Worm (Caenorhabditis elegans) whole organism, L1 larva: ENCODE measurements around the gene oig-2.
A peak's percentile ranks its signal among the peaks of the same experiment; 100 is the strongest.

ENCODE experiments used
- ama-1 ChIP-seq: fragments of 150-350 bp; optimal IDR thresholded peaks from 2 replicates; lab custom pipeline; 2014
- blmp-1 ChIP-seq: fragments of 150-350 bp; optimal IDR thresholded peaks from 2 replicates; lab custom pipeline; 2014; ENCODE audit warnings: missing biosample characterization, missing genetic modification characterization
- ceh-63 ChIP-seq: fragments of 200-800 bp; sonication (Bioruptor generic); optimal IDR thresholded peaks from 2 replicates; lab custom pipeline; 2018; ENCODE audit warnings: mild to moderate bottlenecking, missing genetic modification characterization, missing compliant biosample characterization
- ceh-8 ChIP-seq: fragments of 200-800 bp; sonication (Bioruptor generic); optimal IDR thresholded peaks from 2 replicates; lab custom pipeline; 2018; ENCODE audit warnings: mild to moderate bottlenecking, missing genetic modification characterization, moderate library complexity, missing compliant biosample characterization
- dsc-1 ChIP-seq: sonication (generic microtip); optimal IDR thresholded peaks from 2 replicates; lab custom pipeline; 2016; ENCODE audit warnings: mild to moderate bottlenecking, missing genetic modification characterization, missing compliant biosample characterization
- efl-1 ChIP-seq, 4 experiments: fragments of 150-350 bp; optimal IDR thresholded peaks in 3 of 4; peaks in 1 of 4; 1 replicate in 1 of 4; 2 replicates in 3 of 4; lab custom pipeline; 2014; ENCODE audit warnings: missing biosample characterization in 2 of 4, missing genetic modification characterization in 2 of 4, missing genetic modification reagents in 2 of 4
- egl-27 ChIP-seq, 2 experiments: fragments of 150-350 bp in 1 of 2; sonication (generic microtip); optimal IDR thresholded peaks; 3 replicates each; lab custom pipeline; 2017 to 2018; ENCODE audit warnings: missing biosample characterization in 2 of 2, missing genetic modification characterization in 2 of 2, missing genetic modification reagents in 2 of 2
- elt-2 ChIP-seq: sonication (generic microtip); optimal IDR thresholded peaks from 2 replicates; lab custom pipeline; 2016; ENCODE audit warnings: missing genetic modification characterization, mild to moderate bottlenecking, inconsistent platforms, missing compliant biosample characterization, missing genetic modification reagents
- elt-3 ChIP-seq, 6 experiments: fragments of 150-350 bp in 1 of 6; sonication (generic microtip); optimal IDR thresholded peaks; 2 replicates each; lab custom pipeline; 2017 to 2018; ENCODE audit warnings: missing biosample characterization in 6 of 6, missing genetic modification characterization in 6 of 6, inconsistent platforms in 1 of 6
- fkh-4 ChIP-seq: sonication (generic microtip); optimal IDR thresholded peaks from 2 replicates; lab custom pipeline; 2016; ENCODE audit warnings: missing compliant biosample characterization, missing genetic modification characterization, borderline replicate concordance
- grh-1 ChIP-seq: fragments of 200-800 bp; sonication (Bioruptor generic); IDR thresholded peaks from 2 replicates; pipeline ENCODE4 v1.3.6; 2022; ENCODE audit warnings: missing genetic modification reagents, missing genetic modification characterization, missing compliant biosample characterization
- hlh-4 ChIP-seq: sonication (generic microtip); optimal IDR thresholded peaks from 2 replicates; lab custom pipeline; 2016; ENCODE audit warnings: mild to moderate bottlenecking, missing genetic modification characterization, missing compliant biosample characterization
- lin-13 ChIP-seq: fragments of 150-350 bp; optimal IDR thresholded peaks from 2 replicates; lab custom pipeline; 2014; ENCODE audit warnings: missing biosample characterization, missing genetic modification reagents, missing genetic modification characterization
- lin-14 ChIP-seq: fragments of 200-800 bp; sonication (Bioruptor generic); optimal IDR thresholded peaks from 2 replicates; lab custom pipeline; 2018; ENCODE audit warnings: mild to moderate bottlenecking, missing genetic modification characterization, moderate library complexity, missing compliant biosample characterization
- lin-15B ChIP-seq: fragments of 150-350 bp; sonication (generic microtip); optimal IDR thresholded peaks from 3 replicates; lab custom pipeline; 2014; ENCODE audit warnings: missing biosample characterization, missing genetic modification characterization
- lin-39 ChIP-seq: fragments of 150-350 bp; optimal IDR thresholded peaks from 2 replicates; lab custom pipeline; 2014; ENCODE audit warnings: missing biosample characterization, missing genetic modification reagents, missing genetic modification characterization
- mep-1 ChIP-seq: fragments of 150-350 bp; optimal IDR thresholded peaks from 2 replicates; lab custom pipeline; 2014; ENCODE audit warnings: missing biosample characterization, missing genetic modification characterization
- nhr-12 ChIP-seq: sonication (generic microtip); optimal IDR thresholded peaks from 2 replicates; lab custom pipeline; 2017; ENCODE audit warnings: missing biosample characterization, missing genetic modification characterization
- nhr-19 ChIP-seq: fragments of 200-800 bp; sonication (Bioruptor generic); conservative IDR thresholded peaks from 2 replicates; pipeline ENCODE4 v1.3.6; 2022; ENCODE audit warnings: missing genetic modification characterization, missing compliant biosample characterization
- nhr-28 ChIP-seq: fragments of 150-350 bp; optimal IDR thresholded peaks from 2 replicates; lab custom pipeline; 2014; ENCODE audit warnings: missing biosample characterization, missing genetic modification characterization
- nhr-47 ChIP-seq: sonication (generic microtip); optimal IDR thresholded peaks from 2 replicates; lab custom pipeline; 2016; ENCODE audit warnings: mild to moderate bottlenecking, missing genetic modification characterization, moderate library complexity, missing compliant biosample characterization
- nhr-71 ChIP-seq: sonication (generic microtip); optimal IDR thresholded peaks from 2 replicates; lab custom pipeline; 2016; ENCODE audit warnings: mild to moderate bottlenecking, missing genetic modification characterization, moderate library complexity, missing compliant biosample characterization
- nhr-77 ChIP-seq: fragments of 150-350 bp; optimal IDR thresholded peaks from 2 replicates; lab custom pipeline; 2014; ENCODE audit warnings: missing biosample characterization, missing genetic modification characterization
- nhr-85 ChIP-seq: sonication (generic microtip); peaks from one replicate; lab custom pipeline; 2016; ENCODE audit warnings: missing genetic modification characterization, inconsistent platforms, missing compliant biosample characterization
- nhr-90 ChIP-seq: sonication (generic microtip); optimal IDR thresholded peaks from 2 replicates; lab custom pipeline; 2016; ENCODE audit warnings: mild to moderate bottlenecking, missing genetic modification characterization, missing compliant biosample characterization; ENCODE audit not compliant: poor library complexity
- pqm-1 ChIP-seq: sonication (generic microtip); optimal IDR thresholded peaks from 3 replicates; lab custom pipeline; 2017; ENCODE audit warnings: missing biosample characterization, missing genetic modification characterization
- sox-4 ChIP-seq: sonication (generic microtip); optimal IDR thresholded peaks from 2 replicates; lab custom pipeline; 2016; ENCODE audit warnings: missing genetic modification characterization, missing compliant biosample characterization
- sup-37 ChIP-seq: fragments of 200-800 bp; sonication (Bioruptor generic); optimal IDR thresholded peaks from 2 replicates; lab custom pipeline; 2018; ENCODE audit warnings: mild to moderate bottlenecking, missing genetic modification characterization, missing compliant biosample characterization
- tlp-1 ChIP-seq: fragments of 150-350 bp; optimal IDR thresholded peaks from 2 replicates; lab custom pipeline; 2014; ENCODE audit warnings: missing biosample characterization, missing genetic modification characterization
- unc-130 ChIP-seq: fragments of 150-350 bp; optimal IDR thresholded peaks from 2 replicates; lab custom pipeline; 2017; ENCODE audit warnings: missing biosample characterization, missing genetic modification characterization, inconsistent platforms
- unc-86 ChIP-seq: sonication (generic microtip); optimal IDR thresholded peaks from 2 replicates; lab custom pipeline; 2016; ENCODE audit warnings: missing genetic modification characterization, missing compliant biosample characterization
- unc-98 ChIP-seq: fragments of 200-800 bp; sonication (Bioruptor generic); IDR thresholded peaks from 2 replicates; pipeline ENCODE4 v1.3.6; 2022; ENCODE audit warnings: missing genetic modification characterization, missing compliant biosample characterization
- xbp-1 ChIP-seq: sonication (generic microtip); optimal IDR thresholded peaks from 2 replicates; lab custom pipeline; 2016; ENCODE audit warnings: missing genetic modification characterization, missing compliant biosample characterization

The oig-2 gene

ce11 chrII:12980212-12980611 lies 27.8 kb downstream of the oig-2 start, which contains the start of gene cyd-1:
TSS of gene cyd-1 (plus strand) at chrII:12980591.
- TF ChIP-seq nhr-47 (tag; lab: Kevin White, UChicago) (no peak), lin-39 (tag; lab: Kevin White, UChicago) (no peak), efl-1 (optimal IDR thresholded peaks at IDR 0.05; lab: Kevin White, UChicago) (no peak), efl-1 (GFP tag; optimal IDR thresholded peaks at IDR 0.05 in 1 of 2; lab: Kevin White, UChicago) (peak in 1 of 2 experiments; percentile 58), elt-2 (peak; percentile 96), pqm-1 (peak; percentile 34), nhr-12 (tag; lab: Kevin White, UChicago) (no peak), lin-14 (GFP tag; lab: Kevin White, UChicago) (peak; percentile 27)

- TF ChIP-seq unc-130, result no peak
- peak; percentile 52 for TF ChIP-seq nhr-85 (tag; lab: Kevin White, UChicago)
Observed at ce11 chrII:12978658-12979057, 29.3 kb downstream of the oig-2 start.

ce11 chrII:12969622-12970021 lies 38.3 kb downstream of the oig-2 start, which contains the start of gene Y38F1A.4:
TSS of gene Y38F1A.4 (minus strand) at chrII:12969722.
- TF ChIP-seq hlh-4 (tag; lab: Kevin White, UChicago) (peak; percentile 82), mep-1 (tag; lab: Kevin White, UChicago) (no peak)

ce11 chrII:12968448-12968969 lies 39.5 kb downstream of the oig-2 start:
- TF ChIP-seq nhr-19 (GFP tag; lab: Robert Waterston, UW), result no peak
- no peak for TF ChIP-seq unc-86 (tag; lab: Kevin White, UChicago)
- TF ChIP-seq nhr-28 (tag; lab: Kevin White, UChicago), result no peak
- no peak for TF ChIP-seq tlp-1
- TF ChIP-seq sox-4, result no peak
- TF ChIP-seq egl-27 (tag; optimal IDR thresholded peaks at IDR 0.05; lab: Kevin White, UChicago), result no peak

- TF ChIP-seq lin-15B (tag; lab: Kevin White, UChicago) (no peak), lin-13 (GFP tag; lab: Kevin White, UChicago) (no peak), ceh-63 (GFP tag; lab: Kevin White, UChicago) (no peak), unc-98 (no peak), hlh-4 (tag; lab: Kevin White, UChicago) (no peak), nhr-90 (tag; lab: Kevin White, UChicago) (no peak), blmp-1 (no peak), ama-1 (lab: Kevin White, UChicago) (no peak), nhr-85 (tag; lab: Kevin White, UChicago) (no peak), nhr-77 (tag; lab: Kevin White, UChicago) (no peak), nhr-71 (no peak), dsc-1 (tag; lab: Kevin White, UChicago) (no peak), ceh-8 (GFP tag; lab: Kevin White, UChicago) (no peak), sup-37 (no peak), lin-39 (tag; lab: Kevin White, UChicago) (no peak), unc-86 (tag; lab: Kevin White, UChicago) (no peak), xbp-1 (tag; lab: Kevin White, UChicago) (no peak)
Observed at ce11 chrII:12966274-12966673, 41.7 kb downstream of the oig-2 start.

- peak; percentile 48 for TF ChIP-seq nhr-85 (tag; lab: Kevin White, UChicago)
- peak; percentile 76 for TF ChIP-seq grh-1 (GFP tag; lab: Robert Waterston, UW)
- TF ChIP-seq fkh-4, result no peak
- TF ChIP-seq elt-3 (tag; optimal IDR thresholded peaks at IDR 0.05; lab: Kevin White, UChicago), result peak in 1 of 6 experiments; percentile 3
- peak; percentile 29 for TF ChIP-seq blmp-1
Observed at ce11 chrII:12965589-12965988, 42.4 kb downstream of the oig-2 start.
